Fruit fly (Drosophila melanogaster) Kc167 (cell line): ENCODE data around the gene CG17242.

Experiments used
- Myc ChIP-seq: fragments of >200 bp; optimal IDR thresholded peaks from 2 replicates; lab custom pipeline; 2017; ENCODE audit warnings: missing external identifiers
- Sin3A ChIP-seq: fragments of >200 bp; optimal IDR thresholded peaks from 2 replicates; lab custom pipeline; 2018; ENCODE audit warnings: missing external identifiers
- h ChIP-seq: fragments of >200 bp; optimal IDR thresholded peaks from 3 replicates; lab custom pipeline; 2018; ENCODE audit warnings: missing external identifiers
- insv ChIP-seq: fragments of >200 bp; optimal IDR thresholded peaks from 3 replicates; lab custom pipeline; 2018; ENCODE audit warnings: missing external identifiers
- psq ChIP-seq: fragments of >200 bp; optimal IDR thresholded peaks from 2 replicates; lab custom pipeline; 2017; ENCODE audit warnings: missing external identifiers
- ttk ChIP-seq: sonication (Bioruptor generic); optimal IDR thresholded peaks from 2 replicates; lab custom pipeline; 2017; ENCODE audit warnings: missing external identifiers

CG17242 gene

dm6 chr2L:2254950-2255349, 14.0 kb downstream of the CG17242 start, which contains the start of gene Send1:
TSS of gene Send1 (minus strand) at chr2L:2255050.
- TF ChIP-seq psq (lab: Kevin White, UChicago) (no peak), ttk (lab: Kevin White, UChicago) (no peak), insv (lab: Kevin White, UChicago) (no peak), h (lab: Kevin White, UChicago) (no peak), Sin3A (no peak), Myc (lab: Kevin White, UChicago) (no peak)

- TF ChIP-seq Sin3A (no peak), h (lab: Kevin White, UChicago) (no peak), ttk (lab: Kevin White, UChicago) (no peak), insv (lab: Kevin White, UChicago) (no peak), psq (lab: Kevin White, UChicago) (no peak), Myc (lab: Kevin White, UChicago) (no peak)
Measured at dm6 chr2L:2252745-2253144, 16.2 kb downstream of the CG17242 start, which contains the start of gene CG17234. TSS of gene CG17234 (plus strand) at chr2L:2253045.

dm6 chr2L:2252241-2252640, 16.7 kb downstream of the CG17242 start, which contains the start of gene CG17239:
TSS of gene CG17239 (minus strand) at chr2L:2252341.
- TF ChIP-seq Sin3A (no peak), h (lab: Kevin White, UChicago) (no peak), ttk (lab: Kevin White, UChicago) (no peak), psq (lab: Kevin White, UChicago) (no peak), insv (lab: Kevin White, UChicago) (no peak), Myc (lab: Kevin White, UChicago) (no peak)

dm6 chr2L:2251175-2251574, 17.8 kb downstream of the CG17242 start, which contains the start of gene Ser12:
TSS of gene Ser12 (minus strand) at chr2L:2251275.
- TF ChIP-seq psq (lab: Kevin White, UChicago) (no peak), h (lab: Kevin White, UChicago) (no peak), ttk (lab: Kevin White, UChicago) (no peak), Myc (lab: Kevin White, UChicago) (no peak), insv (lab: Kevin White, UChicago) (no peak), Sin3A (no peak)

dm6 chr2L:2249578-2249977, 19.4 kb downstream of the CG17242 start:
- no peak for TF ChIP-seq Sin3A
- TF ChIP-seq h (lab: Kevin White, UChicago), result no peak
- TF ChIP-seq psq (lab: Kevin White, UChicago), result no peak
- no peak for TF ChIP-seq Myc (lab: Kevin White, UChicago)
- TF ChIP-seq insv (lab: Kevin White, UChicago), result no peak

dm6 chr2L:2242783-2243182, 26.2 kb downstream of the CG17242 start:
- TF ChIP-seq insv (lab: Kevin White, UChicago), result no peak
- TF ChIP-seq Myc (lab: Kevin White, UChicago), result no peak
- no peak for TF ChIP-seq psq (lab: Kevin White, UChicago)
- TF ChIP-seq h (lab: Kevin White, UChicago), result no peak
- TF ChIP-seq Sin3A, result no peak
- TF ChIP-seq ttk (lab: Kevin White, UChicago), result no peak

dm6 chr2L:2242139-2242538, 26.8 kb downstream of the CG17242 start, which contains the start of gene CG4267:
TSS of gene CG4267 (plus strand) at chr2L:2242378.
- TF ChIP-seq ttk (lab: Kevin White, UChicago) (no peak), psq (lab: Kevin White, UChicago) (no peak), Sin3A (no peak), insv (lab: Kevin White, UChicago) (no peak), Myc (lab: Kevin White, UChicago) (no peak), h (lab: Kevin White, UChicago) (no peak)

dm6 chr2L:2240493-2240892, 28.4 kb downstream of the CG17242 start, which contains the start of gene Tengl1:
TSS of gene Tengl1 (minus strand) at chr2L:2240593.
- TF ChIP-seq ttk (lab: Kevin White, UChicago) (no peak), psq (lab: Kevin White, UChicago) (no peak), h (lab: Kevin White, UChicago) (no peak)

dm6 chr2L:2239284-2239683, 29.7 kb downstream of the CG17242 start, which contains the start of gene Tengl2:
TSS of gene Tengl2 (minus strand) at chr2L:2239384.
- TF ChIP-seq psq (lab: Kevin White, UChicago) (no peak), insv (lab: Kevin White, UChicago) (no peak)

dm6 chr2L:2238151-2238550, 30.8 kb downstream of the CG17242 start, which contains the start of gene Tengl3:
TSS of gene Tengl3 (minus strand) at chr2L:2238251.
- TF ChIP-seq psq (lab: Kevin White, UChicago), result no peak
- no peak for TF ChIP-seq h (lab: Kevin White, UChicago)
- no peak for TF ChIP-seq ttk (lab: Kevin White, UChicago)
- TF ChIP-seq Sin3A, result no peak
- no peak for TF ChIP-seq insv (lab: Kevin White, UChicago)
- no peak for TF ChIP-seq Myc (lab: Kevin White, UChicago)

dm6 chr2L:2236722-2237121, 32.2 kb downstream of the CG17242 start, which contains the start of gene Sec24CD:
TSS of gene Sec24CD (minus strand) at chr2L:2236844.
- TF ChIP-seq psq (lab: Kevin White, UChicago) (peak; percentile 28), ttk (lab: Kevin White, UChicago) (no peak)

- TF ChIP-seq Myc (lab: Kevin White, UChicago) (no peak), ttk (lab: Kevin White, UChicago) (no peak), h (lab: Kevin White, UChicago) (no peak), psq (lab: Kevin White, UChicago) (no peak), Sin3A (no peak), insv (lab: Kevin White, UChicago) (no peak)
Measured at dm6 chr2L:2228179-2228849, 40.6 kb downstream of the CG17242 start.
